Fruit fly (Drosophila melanogaster): ENCODE data around the gene sowah.

sowah gene

dm6 chr3L:12574867-12575266, 2.5 kb upstream of the sowah start:
- TF ChIP-seq noc (tag; optimal IDR thresholded peaks at IDR 0.05): no peak

- TF ChIP-seq noc (tag; optimal IDR thresholded peaks at IDR 0.05): no peak
These were observed 6.1 kb downstream of the sowah start for dm6 chr3L:12566065-12566730.

dm6 chr3L:12565422-12565821, 6.9 kb downstream of the sowah start:
- no peak for TF ChIP-seq noc (tag; optimal IDR thresholded peaks at IDR 0.05)

dm6 chr3L:12564979-12565378, 7.4 kb downstream of the sowah start:
- TF ChIP-seq noc (tag; optimal IDR thresholded peaks at IDR 0.05): no peak

dm6 chr3L:12564284-12564683, 8.1 kb downstream of the sowah start:
- TF ChIP-seq noc (tag; optimal IDR thresholded peaks at IDR 0.05): no peak

- no peak for TF ChIP-seq noc (tag; optimal IDR thresholded peaks at IDR 0.05)
These were observed 13.1 kb downstream of the sowah start for dm6 chr3L:12559273-12559672.

- TF ChIP-seq noc (tag; optimal IDR thresholded peaks at IDR 0.05): no peak
These were observed 14.6 kb downstream of the sowah start for dm6 chr3L:12557736-12558135.

- no peak for TF ChIP-seq noc (tag; optimal IDR thresholded peaks at IDR 0.05)
These were observed 20.7 kb downstream of the sowah start for dm6 chr3L:12551671-12552070.

- TF ChIP-seq noc (tag; optimal IDR thresholded peaks at IDR 0.05): no peak
These were observed 22.9 kb downstream of the sowah start for dm6 chr3L:12549471-12549870.

- no peak for TF ChIP-seq noc (tag; optimal IDR thresholded peaks at IDR 0.05)
These were observed 35.2 kb downstream of the sowah start, which contains the start of gene CG4069 for dm6 chr3L:12537123-12537522. CG4069 (minus strand) TSS chr3L:12537315.

dm6 chr3L:12534318-12534717, 38.0 kb downstream of the sowah start, which contains the start of gene Pmm2:
Pmm2 (plus strand) TSS chr3L:12534590.
- TF ChIP-seq noc (tag; optimal IDR thresholded peaks at IDR 0.05): no peak

dm6 chr3L:12533392-12534070, 38.8 kb downstream of the sowah start, which contains the start of the genes Tsf2 and CG34242:
Tsf2 (minus strand) TSS chr3L:12533724.
CG34242 (plus strand) TSS chr3L:12533996.
- no peak for TF ChIP-seq noc (tag; optimal IDR thresholded peaks at IDR 0.05)

- TF ChIP-seq noc (tag; optimal IDR thresholded peaks at IDR 0.05): no peak
These were observed 40.1 kb downstream of the sowah start for dm6 chr3L:12532220-12532619.

dm6 chr3L:12530044-12530443, 42.3 kb downstream of the sowah start, which contains the start of gene nst:
nst (minus strand) TSS chr3L:12530171.
- no peak for TF ChIP-seq noc (tag; optimal IDR thresholded peaks at IDR 0.05)

- TF ChIP-seq noc (tag; optimal IDR thresholded peaks at IDR 0.05): no peak
These were observed 42.8 kb downstream of the sowah start for dm6 chr3L:12529431-12530007.

dm6 chr3L:12526433-12527113, 45.8 kb downstream of the sowah start, which contains the start of gene eIF2beta:
eIF2beta (minus strand) TSS chr3L:12526731.
- TF ChIP-seq noc (tag; optimal IDR thresholded peaks at IDR 0.05): peak; percentile 28
